Fruit fly (Drosophila melanogaster): ENCODE results near the gene Cpr76Bd.
A peak's percentile ranks its signal among the peaks of the same experiment; 100 is the strongest.

Cpr76Bd gene

dm6 chr3L:19575650-19576049 lies 43.1 kb downstream of the Cpr76Bd start (continued):
- peak; percentile 52 for TF ChIP-seq nau (GFP tag; optimal IDR thresholded peaks at IDR 0.05)
- peak; percentile 32 for TF ChIP-seq CG17912 (GFP tag; optimal IDR thresholded peaks at IDR 0.05)
- peak; percentile 8 for TF ChIP-seq D19A (tag; optimal IDR thresholded peaks at IDR 0.05)
- TF ChIP-seq CG2199 (GFP tag; IDR thresholded peaks at IDR 0.05): 0 out of 3 replicates have a peak, but pooled peaks have one; percentile 76
- no peak for TF ChIP-seq nerfin-1 (tag; optimal IDR thresholded peaks at IDR 0.05)
- no peak for TF ChIP-seq tll (GFP tag; optimal IDR thresholded peaks at IDR 0.05)
- TF ChIP-seq bowl (GFP tag; IDR thresholded peaks at IDR 0.05): 0 out of 2 replicates have a peak, but pooled peaks have one; percentile 10
- no peak for TF ChIP-seq Dip2 (GFP tag; IDR thresholded peaks at IDR 0.05)
- no peak for TF ChIP-seq Atf3 (GFP tag; optimal IDR thresholded peaks at IDR 0.05)
- TF ChIP-seq sisA (GFP tag; IDR thresholded peaks at IDR 0.05): no peak
- TF ChIP-seq fd96Cb (tag; optimal IDR thresholded peaks at IDR 0.05): peak; percentile 10
- TF ChIP-seq Ssrp (tag; optimal IDR thresholded peaks at IDR 0.05): no peak
- no peak for TF ChIP-seq zen (tag; optimal IDR thresholded peaks at IDR 0.05)
- no peak for TF ChIP-seq Hmx (GFP tag; optimal IDR thresholded peaks at IDR 0.05)
- TF ChIP-seq Max (GFP tag; optimal IDR thresholded peaks at IDR 0.05): no peak
- 0 out of 2 replicates have a peak, but pooled peaks have one; percentile 7 for TF ChIP-seq Ada2b (GFP tag; IDR thresholded peaks at IDR 0.05)
- TF ChIP-seq Sox102F (GFP tag; optimal IDR thresholded peaks at IDR 0.05): peak; percentile 28
- no peak for TF ChIP-seq CG15073 (GFP tag; optimal IDR thresholded peaks at IDR 0.05)
- no peak for TF ChIP-seq klu (GFP tag; IDR thresholded peaks at IDR 0.05)
- TF ChIP-seq CG10274 (GFP tag; optimal IDR thresholded peaks at IDR 0.05): no peak
- TF ChIP-seq CG9727 (GFP tag; optimal IDR thresholded peaks at IDR 0.05): peak; percentile 24
- no peak for TF ChIP-seq Hsf (GFP tag; optimal IDR thresholded peaks at IDR 0.05)
- peak; percentile 81 for TF ChIP-seq ATbp (GFP tag; optimal IDR thresholded peaks at IDR 0.05)
- no peak for TF ChIP-seq fd3F (GFP tag; optimal IDR thresholded peaks at IDR 0.05)
- no peak for TF ChIP-seq ap (GFP tag; IDR thresholded peaks at IDR 0.05)
- TF ChIP-seq stc (GFP tag; IDR thresholded peaks at IDR 0.05): peak; percentile 32; the same call in 1 of the 2 replicates
- no peak for TF ChIP-seq CG10565 (GFP tag; optimal IDR thresholded peaks at IDR 0.05)
- TF ChIP-seq CG2129 (GFP tag; IDR thresholded peaks at IDR 0.05; ENCODE audit: partially characterized antibody): no peak
- TF ChIP-seq Sry-β (GFP tag; optimal IDR thresholded peaks at IDR 0.05): peak; percentile 26
- no peak for TF ChIP-seq Hand (GFP tag; optimal IDR thresholded peaks at IDR 0.05)
- peak; percentile 16; the same call in 1 of the 2 replicates for TF ChIP-seq ssp (GFP tag; IDR thresholded peaks at IDR 0.05)
- no peak for TF ChIP-seq CG10366 (GFP tag; IDR thresholded peaks at IDR 0.05)
- TF ChIP-seq gem (tag; optimal IDR thresholded peaks at IDR 0.05): peak; percentile 50
- no peak for TF ChIP-seq ERR (GFP tag; optimal IDR thresholded peaks at IDR 0.05)
- TF ChIP-seq CG14050 (GFP tag; IDR thresholded peaks at IDR 0.05): peak; percentile 23; the same call in 2 of the 3 replicates
- no peak for TF ChIP-seq ham (GFP tag; IDR thresholded peaks at IDR 0.05)
- no peak for TF ChIP-seq CG2120 (GFP tag; optimal IDR thresholded peaks at IDR 0.05)
- no peak for TF ChIP-seq tin (GFP tag; optimal IDR thresholded peaks at IDR 0.05)
- TF ChIP-seq z (GFP tag; IDR thresholded peaks at IDR 0.05): no peak
- no peak for TF ChIP-seq repo (GFP tag; optimal IDR thresholded peaks at IDR 0.05)
- no peak for TF ChIP-seq inv (GFP tag; IDR thresholded peaks at IDR 0.05; ENCODE audit: partially characterized antibody)
- TF ChIP-seq BtbVII (GFP tag; optimal IDR thresholded peaks at IDR 0.05): peak; percentile 4
- no peak for TF ChIP-seq CG13296 (GFP tag; optimal IDR thresholded peaks at IDR 0.05)
- no peak for TF ChIP-seq Dip3 (GFP tag; optimal IDR thresholded peaks at IDR 0.05)
- no peak for TF ChIP-seq eve (GFP tag; optimal IDR thresholded peaks at IDR 0.05)
- no peak for TF ChIP-seq dan (GFP tag; IDR thresholded peaks at IDR 0.05)
- TF ChIP-seq CHES-1-like (GFP tag; optimal IDR thresholded peaks at IDR 0.05): no peak
- no peak for TF ChIP-seq lmd (GFP tag; IDR thresholded peaks at IDR 0.05)
- no peak for TF ChIP-seq CG16813 (GFP tag; IDR thresholded peaks at IDR 0.05; ENCODE audit: partially characterized antibody)
- TF ChIP-seq ci (GFP tag; IDR thresholded peaks at IDR 0.05): peak; percentile 71; the same call in 2 of the 3 replicates
- no peak for TF ChIP-seq fru (optimal IDR thresholded peaks at IDR 0.05)
- peak; percentile 8 for TF ChIP-seq Deaf1 (tag; optimal IDR thresholded peaks at IDR 0.05)
